Worm (Caenorhabditis elegans) whole organism, early embryonic: ENCODE measurements around the gene K09H11.6.

Experiments
- B0310.2 ChIP-seq: sonication (generic microtip); optimal IDR thresholded peaks from 2 replicates; lab custom pipeline; 2016; ENCODE audit warnings: mild to moderate bottlenecking, missing genetic modification characterization, missing compliant biosample characterization
- aly-1 ChIP-seq: sonication (generic microtip); optimal IDR thresholded peaks from 2 replicates; lab custom pipeline; 2016; ENCODE audit warnings: missing genetic modification characterization, missing compliant biosample characterization
- ceh-36 ChIP-seq: sonication (generic microtip); optimal IDR thresholded peaks from 2 replicates; lab custom pipeline; 2016; ENCODE audit warnings: missing genetic modification characterization, inconsistent platforms, missing compliant biosample characterization
- ets-7 ChIP-seq: sonication (generic microtip); optimal IDR thresholded peaks from 2 replicates; lab custom pipeline; 2016; ENCODE audit warnings: missing genotype, missing genetic modification characterization, missing compliant biosample characterization
- flt-1 ChIP-seq: fragments of 200-800 bp; sonication (Bioruptor generic); IDR thresholded peaks from 2 replicates; pipeline ENCODE4 v1.3.6; 2022; ENCODE audit warnings: missing genetic modification characterization, missing compliant biosample characterization
- hmbx-1 ChIP-seq: sonication (generic microtip); optimal IDR thresholded peaks from 2 replicates; lab custom pipeline; 2016; ENCODE audit warnings: mild to moderate bottlenecking, missing genetic modification characterization, missing compliant biosample characterization
- sea-1 ChIP-seq: fragments of 200-800 bp; sonication (Bioruptor generic); conservative IDR thresholded peaks from 2 replicates; pipeline ENCODE4 v1.3.6; 2022; ENCODE audit warnings: missing genetic modification characterization, missing compliant biosample characterization
- tbx-11 ChIP-seq: fragments of 200-800 bp; sonication (Bioruptor generic); IDR thresholded peaks from 2 replicates; pipeline ENCODE4 v1.3.6; 2022; ENCODE audit warnings: missing genetic modification characterization, missing compliant biosample characterization
- tbx-37 ChIP-seq: fragments of 200-800 bp; sonication (Bioruptor generic); conservative IDR thresholded peaks from 2 replicates; pipeline ENCODE4 v1.3.6; 2022; ENCODE audit warnings: missing genetic modification reagents, missing genetic modification characterization, missing compliant biosample characterization
- tra-4 ChIP-seq: sonication (generic microtip); optimal IDR thresholded peaks from 2 replicates; lab custom pipeline; 2017; ENCODE audit warnings: missing genetic modification characterization, missing compliant biosample characterization

K09H11.6 gene

DNA sequence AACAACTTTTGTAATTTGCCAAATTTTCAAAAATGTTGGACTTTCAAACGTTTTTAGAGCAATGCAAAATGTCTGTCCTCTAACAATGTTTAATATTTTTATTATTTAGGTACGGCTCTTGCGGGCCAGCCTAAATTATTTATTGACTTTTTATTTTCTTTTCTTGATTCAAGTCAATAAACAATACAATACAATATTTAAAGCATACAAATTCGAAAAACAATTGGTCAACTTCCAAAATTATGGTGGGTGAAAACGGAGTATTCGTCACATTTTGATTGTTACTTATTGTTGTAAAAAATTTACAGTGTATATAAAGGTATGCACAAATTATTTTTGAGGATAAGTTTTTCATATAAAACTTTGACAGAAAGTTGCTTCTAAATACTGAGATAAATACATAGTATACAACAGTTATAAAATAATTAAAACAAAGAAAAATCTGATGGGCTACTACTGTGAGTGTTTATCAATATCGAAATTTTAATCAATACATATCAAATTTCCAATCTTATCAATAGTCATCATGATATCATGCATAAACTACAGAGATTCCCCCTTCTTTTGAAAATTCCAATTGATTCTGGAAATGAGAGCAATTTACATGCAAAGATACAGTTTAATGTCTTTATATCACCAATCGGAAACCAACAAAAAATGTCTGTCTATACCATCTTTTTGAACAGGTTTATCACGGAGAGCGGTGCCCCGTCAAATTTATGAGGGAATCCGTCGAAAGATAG, 44.1 kb downstream of the K09H11.6 start, which contains the start of gene F25B4.8:
Gene F25B4.8, minus strand, starts transcription at position 51 of the 743 bp plus-strand sequence.
- TF ChIP-seq tbx-37 (no peak), ceh-36 (tag; lab: Kevin White, UChicago) (no peak), B0310.2 (tag; lab: Kevin White, UChicago) (no peak), tbx-11 (GFP tag; lab: Robert Waterston, UW) (no peak), aly-1 (tag; lab: Kevin White, UChicago) (no peak), ets-7 (tag; lab: Kevin White, UChicago) (no peak), sea-1 (GFP tag; lab: Robert Waterston, UW) (no peak), hmbx-1 (no peak), flt-1 (GFP tag; lab: Robert Waterston, UW) (no peak)

DNA sequence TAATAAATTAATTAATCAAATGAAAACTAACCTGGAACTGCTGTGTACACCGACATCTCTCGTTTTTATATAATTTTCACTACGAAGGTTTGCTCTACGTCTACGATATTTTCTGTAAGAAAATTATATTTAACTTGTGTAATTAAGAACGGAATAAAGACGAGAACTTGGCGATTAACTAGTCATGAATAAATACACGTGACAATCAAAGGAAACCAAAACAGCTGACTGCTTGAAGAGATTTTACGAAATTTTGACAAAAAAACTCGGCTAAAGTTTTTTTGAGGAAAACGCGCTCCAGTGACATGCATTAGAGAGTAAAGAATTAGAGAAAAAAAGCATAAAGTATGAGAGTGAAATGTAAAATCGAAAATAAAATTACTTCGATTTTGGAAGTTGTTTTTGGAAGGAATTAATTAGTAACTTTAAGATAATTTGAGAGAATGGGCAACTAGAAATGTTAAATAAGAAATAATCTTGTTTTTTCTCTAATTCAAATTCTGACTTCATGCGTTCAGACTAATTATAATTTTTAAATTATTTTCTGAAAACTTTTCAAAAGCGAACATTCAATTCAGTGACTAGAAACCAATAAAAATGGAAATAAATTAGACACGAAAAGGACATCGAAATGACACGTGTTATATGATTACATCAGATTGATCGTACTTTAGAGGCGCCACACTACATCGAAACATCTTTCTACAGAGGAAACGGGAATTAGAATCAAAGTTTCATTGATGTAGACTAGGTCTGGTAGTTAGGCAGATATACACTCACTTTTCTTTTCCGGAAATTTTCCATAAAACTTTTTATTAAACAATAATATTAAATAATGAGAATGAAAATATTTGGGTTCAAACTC, 48.6 kb downstream of the K09H11.6 start, which contains the start of gene F25B4.7:
Gene F25B4.7, minus strand, starts transcription at position 112 of the 865 bp plus-strand sequence.
- TF ChIP-seq hmbx-1 (no peak), tra-4 (tag; lab: Kevin White, UChicago) (no peak)
